Fruit fly (Drosophila melanogaster) whole organism, embryonic: Measurements from ENCODE around the gene CG13634.
A peak's percentile ranks its signal among the peaks of the same experiment; 100 is the strongest.

Experiments used
- Bteb2 ChIP-seq: fragments of 200-800 bp; sonication (Bioruptor generic); optimal IDR thresholded peaks from 2 replicates; lab custom pipeline; 2016; ENCODE audit warnings: missing biosample characterization, missing genetic modification characterization
- CG10565 ChIP-seq: fragments of 200-800 bp; sonication (Bioruptor generic); optimal IDR thresholded peaks from 3 replicates; lab custom pipeline; 2016; ENCODE audit warnings: missing biosample characterization, mild to moderate bottlenecking, missing genetic modification characterization
- CG10654 ChIP-seq: fragments of 200-800 bp; sonication (Bioruptor generic); optimal IDR thresholded peaks from 2 replicates; lab custom pipeline; 2016; ENCODE audit warnings: missing biosample characterization, missing genetic modification characterization
- CG11093 ChIP-seq: fragments of 200-800 bp; sonication (Bioruptor generic); IDR thresholded peaks from 3 replicates; pipeline ENCODE4 v1.3.6; 2022; ENCODE audit warnings: missing biosample characterization, missing genetic modification characterization
- CG11695 ChIP-seq: fragments of 200-800 bp; sonication (Bioruptor generic); IDR thresholded peaks from 3 replicates; pipeline ENCODE4 v1.3.6; 2022; ENCODE audit warnings: missing biosample characterization, missing genetic modification characterization
- CG12155 ChIP-seq: fragments of 200-800 bp; sonication (Bioruptor generic); optimal IDR thresholded peaks from 3 replicates; lab custom pipeline; 2016; ENCODE audit warnings: missing biosample characterization, missing genetic modification characterization
- CG1233 ChIP-seq: fragments of 200-800 bp; sonication (Bioruptor generic); optimal IDR thresholded peaks from 4 replicates; lab custom pipeline; 2018; ENCODE audit warnings: missing biosample characterization, mild to moderate bottlenecking, missing genetic modification characterization
- CG15011 ChIP-seq: fragments of 200-800 bp; sonication (Bioruptor generic); optimal IDR thresholded peaks from 3 replicates; lab custom pipeline; 2018; ENCODE audit warnings: missing biosample characterization, mild to moderate bottlenecking, missing genetic modification characterization
- CG17829 ChIP-seq: fragments of 200-800 bp; optimal IDR thresholded peaks from 2 replicates; lab custom pipeline; 2019; ENCODE audit warnings: missing biosample characterization, mild to moderate bottlenecking, missing genetic modification characterization, moderate library complexity
- CG2116 ChIP-seq: fragments of 200-800 bp; sonication (Bioruptor generic); optimal IDR thresholded peaks from 3 replicates; lab custom pipeline; 2018; ENCODE audit warnings: missing biosample characterization, mild to moderate bottlenecking, missing genetic modification characterization
- CG2199 ChIP-seq: fragments of 200-800 bp; sonication (Bioruptor generic); IDR thresholded peaks from 3 replicates; pipeline ENCODE4 v1.3.6; 2022; ENCODE audit warnings: missing biosample characterization, missing genetic modification characterization
- CG30020 ChIP-seq: fragments of 200-800 bp; optimal IDR thresholded peaks from 2 replicates; lab custom pipeline; 2019; ENCODE audit warnings: missing biosample characterization, mild to moderate bottlenecking, missing genetic modification characterization, moderate library complexity
- CG32767 ChIP-seq: fragments of 200-800 bp; sonication (Bioruptor generic); IDR thresholded peaks from 2 replicates; pipeline ENCODE4 v1.3.6; 2022; ENCODE audit warnings: missing biosample characterization, missing genetic modification characterization
- CG33213 ChIP-seq: fragments of 200-800 bp; sonication (Bioruptor generic); optimal IDR thresholded peaks from 3 replicates; lab custom pipeline; 2016; ENCODE audit warnings: missing biosample characterization, missing genetic modification characterization
- CG42726 ChIP-seq: fragments of 200-800 bp; sonication (Bioruptor generic); IDR thresholded peaks from 2 replicates; pipeline ENCODE4 v1.3.6; 2022; ENCODE audit warnings: missing biosample characterization, missing genetic modification characterization; ENCODE audit not compliant: partially characterized antibody
- CG4707 ChIP-seq: fragments of 200-800 bp; sonication (Bioruptor generic); optimal IDR thresholded peaks from 2 replicates; lab custom pipeline; 2018; ENCODE audit warnings: missing biosample characterization, mild to moderate bottlenecking, missing genetic modification characterization, moderate library complexity
- CG4854 ChIP-seq: fragments of 200-800 bp; sonication (Bioruptor generic); optimal IDR thresholded peaks from 2 replicates; lab custom pipeline; 2016; ENCODE audit warnings: missing biosample characterization, missing genetic modification characterization, inconsistent platforms
- CG6254 ChIP-seq: fragments of 200-800 bp; sonication (Bioruptor generic); optimal IDR thresholded peaks from 3 replicates; lab custom pipeline; 2017; ENCODE audit warnings: mild to moderate bottlenecking, missing biosample characterization, missing genetic modification reagents, missing genetic modification characterization
- CG6683 ChIP-seq: fragments of 200-800 bp; sonication (Bioruptor generic); optimal IDR thresholded peaks from 2 replicates; lab custom pipeline; 2017; ENCODE audit warnings: missing biosample characterization, mild to moderate bottlenecking, missing genetic modification characterization, missing genetic modification reagents
- CG8089 ChIP-seq: fragments of 200-800 bp; sonication (Bioruptor generic); optimal IDR thresholded peaks from 3 replicates; lab custom pipeline; 2016; ENCODE audit warnings: missing biosample characterization, missing genetic modification characterization
- CG8765 ChIP-seq: fragments of 200-800 bp; sonication (Bioruptor generic); IDR thresholded peaks from 2 replicates; pipeline ENCODE4 v1.3.6; 2022; ENCODE audit warnings: missing biosample characterization, missing genetic modification characterization
- CG8924 ChIP-seq: fragments of 200-800 bp; optimal IDR thresholded peaks from 3 replicates; lab custom pipeline; 2019; ENCODE audit warnings: missing biosample characterization, mild to moderate bottlenecking, missing genetic modification characterization, moderate library complexity
- Deaf1 ChIP-seq: fragments of 200-800 bp; optimal IDR thresholded peaks from 3 replicates; lab custom pipeline; 2019; ENCODE audit warnings: missing biosample characterization, mild to moderate bottlenecking, missing genetic modification characterization, moderate library complexity
- Dip3 ChIP-seq: fragments of 200-800 bp; sonication (Bioruptor generic); optimal IDR thresholded peaks from 3 replicates; lab custom pipeline; 2016; ENCODE audit warnings: missing biosample characterization, missing genetic modification characterization
- Dll ChIP-seq: fragments of 200-800 bp; sonication (Bioruptor generic); IDR thresholded peaks from 4 replicates; pipeline ENCODE4 v1.3.6; 2022; ENCODE audit warnings: missing biosample characterization, missing genetic modification characterization; ENCODE audit not compliant: partially characterized antibody
- E2f1 ChIP-seq: fragments of 200-800 bp; sonication (Bioruptor generic); IDR thresholded peaks from 2 replicates; pipeline ENCODE4 v1.3.6; 2022; ENCODE audit warnings: missing biosample characterization, missing genetic modification characterization
- GATAe ChIP-seq: fragments of 200-800 bp; sonication (Bioruptor generic); conservative IDR thresholded peaks from 2 replicates; pipeline ENCODE4 v1.3.6; 2022; ENCODE audit warnings: missing biosample characterization, missing genetic modification characterization
- Hmr ChIP-seq: fragments of 200-800 bp; sonication (Bioruptor generic); optimal IDR thresholded peaks from 3 replicates; lab custom pipeline; 2017; ENCODE audit warnings: mild to moderate bottlenecking, missing biosample characterization, missing genetic modification reagents, missing genetic modification characterization
- Hmx ChIP-seq: fragments of 200-800 bp; sonication (Bioruptor generic); optimal IDR thresholded peaks from 2 replicates; lab custom pipeline; 2016; ENCODE audit warnings: missing biosample characterization, missing genetic modification characterization
- MBD-R2 ChIP-seq: fragments of 200-800 bp; sonication (Bioruptor generic); IDR thresholded peaks from 2 replicates; pipeline ENCODE4 v1.3.6; 2022; ENCODE audit warnings: missing biosample characterization, missing genetic modification characterization
- Neu2 ChIP-seq: fragments of 200-800 bp; sonication (Bioruptor generic); optimal IDR thresholded peaks from 3 replicates; lab custom pipeline; 2016; ENCODE audit warnings: missing biosample characterization, missing genetic modification characterization, borderline replicate concordance
- Vsx1 ChIP-seq: fragments of 200-800 bp; sonication (Bioruptor generic); optimal IDR thresholded peaks from 2 replicates; lab custom pipeline; 2017; ENCODE audit warnings: missing biosample characterization, mild to moderate bottlenecking, missing genetic modification characterization, missing genetic modification reagents
- ash1 ChIP-seq: fragments of 200-800 bp; sonication (Bioruptor generic); optimal IDR thresholded peaks from 2 replicates; lab custom pipeline; 2018; ENCODE audit warnings: missing biosample characterization, mild to moderate bottlenecking, missing genetic modification characterization
- bab2 ChIP-seq: fragments of 200-800 bp; sonication (Bioruptor generic); optimal IDR thresholded peaks from 2 replicates; lab custom pipeline; 2016; ENCODE audit warnings: missing biosample characterization, missing genetic modification characterization
- bcd ChIP-seq: fragments of 200-800 bp; sonication (Bioruptor generic); optimal IDR thresholded peaks from 2 replicates; lab custom pipeline; 2017; ENCODE audit warnings: missing biosample characterization, mild to moderate bottlenecking, missing genetic modification characterization
- cas ChIP-seq: fragments of 200-800 bp; sonication (Bioruptor generic); IDR thresholded peaks from 2 replicates; pipeline ENCODE4 v1.3.6; 2022; ENCODE audit warnings: missing biosample characterization, missing genetic modification characterization
- caup ChIP-seq: fragments of 200-800 bp; sonication (Bioruptor generic); optimal IDR thresholded peaks from 3 replicates; lab custom pipeline; 2017; ENCODE audit warnings: missing biosample characterization, mild to moderate bottlenecking, missing genetic modification characterization, moderate library complexity; ENCODE audit not compliant: severe bottlenecking
- insv ChIP-seq, 2 experiments: fragments of 200-800 bp; sonication (Bioruptor generic); optimal IDR thresholded peaks; 3 replicates each; lab custom pipeline; 2016 to 2018; ENCODE audit warnings: missing biosample characterization in 2 of 2, missing genetic modification characterization in 2 of 2
- jing ChIP-seq: fragments of 200-800 bp; sonication (Bioruptor generic); optimal IDR thresholded peaks from 2 replicates; lab custom pipeline; 2018; ENCODE audit warnings: missing biosample characterization, mild to moderate bottlenecking, missing genetic modification characterization
- jumu ChIP-seq: fragments of 200-800 bp; sonication (Bioruptor generic); optimal IDR thresholded peaks from 3 replicates; lab custom pipeline; 2016; ENCODE audit warnings: missing biosample characterization, missing genetic modification characterization
- knrl ChIP-seq: fragments of 200-800 bp; sonication (Bioruptor generic); IDR thresholded peaks from 3 replicates; pipeline ENCODE4 v1.3.6; 2022; ENCODE audit warnings: missing biosample characterization, missing genetic modification characterization; ENCODE audit not compliant: partially characterized antibody
- otp ChIP-seq: fragments of 200-800 bp; sonication (Bioruptor generic); IDR thresholded peaks from 3 replicates; pipeline ENCODE4, ENCODE4 v1.3.6; 2022; ENCODE audit warnings: missing biosample characterization, missing genetic modification characterization
- pan ChIP-seq, 4 experiments: fragments of >200 bp in 3 of 4; fragments of 200-800 bp in 1 of 4; sonication (Bioruptor generic) in 1 of 4; optimal IDR thresholded peaks in 3 of 4; IDR thresholded peaks in 1 of 4; 2 replicates each; pipeline versions ENCODE4 v1.3.6 to Lab custom; 2017 to 2022; ENCODE audit warnings: missing biosample characterization in 2 of 4, missing genetic modification characterization in 2 of 4, mixed read lengths in 1 of 4
- pum ChIP-seq: fragments of 200-800 bp; sonication (Bioruptor generic); optimal IDR thresholded peaks from 2 replicates; lab custom pipeline; 2016; ENCODE audit warnings: missing biosample characterization, missing genetic modification characterization
- ro ChIP-seq: fragments of 200-800 bp; sonication (Bioruptor generic); IDR thresholded peaks from 2 replicates; pipeline ENCODE4 v1.3.6; 2022; ENCODE audit warnings: missing biosample characterization, missing genetic modification characterization
- sens ChIP-seq: fragments of 200-800 bp; sonication (Bioruptor generic); peaks from one replicate; lab custom pipeline; 2016; ENCODE audit warnings: missing biosample characterization, missing genetic modification characterization
- sisA ChIP-seq: fragments of 200-800 bp; sonication (Bioruptor generic); IDR thresholded peaks from 2 replicates; pipeline ENCODE4 v1.3.6; 2022; ENCODE audit warnings: missing biosample characterization, missing genetic modification characterization
- slou ChIP-seq: fragments of 200-800 bp; sonication (Bioruptor generic); optimal IDR thresholded peaks from 3 replicates; lab custom pipeline; 2016; ENCODE audit warnings: missing biosample characterization, missing genetic modification characterization
- wek ChIP-seq: fragments of 200-800 bp; sonication (Bioruptor generic); optimal IDR thresholded peaks from 3 replicates; lab custom pipeline; 2018; ENCODE audit warnings: missing biosample characterization, mild to moderate bottlenecking, missing genetic modification characterization, moderate library complexity

The CG13634 gene

dm6 chr3R:24787042-24787565 lies 2.8 kb downstream of the CG13634 start, which contains the start of gene CG5805:
TSS of gene CG5805 (minus strand) at chr3R:24787421.
- TF ChIP-seq CG11093 = peak; percentile 14; the same call in 1 of the 3 replicates
- TF ChIP-seq CG4854 (GFP tag; lab: Kevin White, UChicago) = peak; percentile 83
- TF ChIP-seq wek (GFP tag; lab: Kevin White, UChicago) = peak; percentile 58
- TF ChIP-seq insv (GFP tag; optimal IDR thresholded peaks at IDR 0.05; lab: Kevin White, UChicago) = peak; percentile 82 to 96
- TF ChIP-seq knrl (GFP tag; lab: Robert Waterston, UW) = no peak; the same call in 2 of the 3 replicates
- no peak for TF ChIP-seq sisA
- peak; percentile 58 for TF ChIP-seq slou (GFP tag; lab: Kevin White, UChicago)
- peak; percentile 57 for TF ChIP-seq Deaf1
- peak; percentile 90 for TF ChIP-seq CG2116 (GFP tag; lab: Kevin White, UChicago)
- TF ChIP-seq Vsx1 = peak; percentile 77
- TF ChIP-seq CG10654 (GFP tag; lab: Kevin White, UChicago) = peak; percentile 76
- peak; percentile 63 for TF ChIP-seq jing (GFP tag; lab: Kevin White, UChicago)
- peak; percentile 82 for TF ChIP-seq Bteb2 (GFP tag; lab: Kevin White, UChicago)
- TF ChIP-seq CG8089 (GFP tag; lab: Kevin White, UChicago) = peak; percentile 65
- peak; percentile 69 for TF ChIP-seq Dip3 (GFP tag; lab: Kevin White, UChicago)
- peak; percentile 63 for TF ChIP-seq CG12155 (GFP tag; lab: Kevin White, UChicago)
- no peak for TF ChIP-seq CG10565 (GFP tag; lab: Kevin White, UChicago)
- no peak for TF ChIP-seq Dll
- TF ChIP-seq CG8924 (tag; lab: Kevin White, UChicago) = peak; percentile 47
- TF ChIP-seq cas (GFP tag; lab: Robert Waterston, UW) = peak; percentile 56; the same call in 1 of the 2 replicates
- peak; percentile 70 for TF ChIP-seq CG4707 (GFP tag; lab: Kevin White, UChicago)
- TF ChIP-seq ro (GFP tag; lab: Robert Waterston, UW) = peak; percentile 18; the same call in 1 of the 2 replicates
- TF ChIP-seq CG6683 (GFP tag; lab: Kevin White, UChicago) = peak; percentile 76
- TF ChIP-seq CG32767 (GFP tag; lab: Robert Waterston, UW) = no peak
- TF ChIP-seq otp (GFP tag; lab: Robert Waterston, UW) = peak; percentile 80
- no peak for TF ChIP-seq Hmx (GFP tag; lab: Kevin White, UChicago)
- TF ChIP-seq ash1 (GFP tag; lab: Kevin White, UChicago) = peak; percentile 82
- peak; percentile 94 for TF ChIP-seq Hmr (GFP tag; lab: Kevin White, UChicago)
- TF ChIP-seq CG2199 (GFP tag; lab: Robert Waterston, UW) = peak; percentile 47; the same call in 2 of the 3 replicates
- TF ChIP-seq CG11695 (GFP tag; lab: Robert Waterston, UW) = peak; percentile 53; the same call in 1 of the 3 replicates
- peak; percentile 46 for TF ChIP-seq bab2 (GFP tag; lab: Kevin White, UChicago)
- TF ChIP-seq pum (GFP tag; lab: Kevin White, UChicago) = peak; percentile 3
- TF ChIP-seq jumu (GFP tag; lab: Kevin White, UChicago) = peak; percentile 17
- peak; percentile 60 for TF ChIP-seq GATAe (GFP tag; lab: Robert Waterston, UW)
- no peak for TF ChIP-seq CG8765
- TF ChIP-seq caup = peak; percentile 95
- peak; percentile 90 for TF ChIP-seq CG33213
- TF ChIP-seq CG17829 = peak; percentile 65
- TF ChIP-seq E2f1 = peak; percentile 62
- peak; percentile 75 for TF ChIP-seq MBD-R2
- peak; percentile 95 for TF ChIP-seq bcd (GFP tag; lab: Kevin White, UChicago)
- peak; percentile 90 for TF ChIP-seq CG1233 (GFP tag; lab: Kevin White, UChicago)
- TF ChIP-seq pan (optimal IDR thresholded peaks at IDR 0.05; lab: Kevin White, UChicago) = no peak
- peak in 1 of 2 experiments; percentile 86 for TF ChIP-seq pan (GFP tag; optimal IDR thresholded peaks at IDR 0.05 in 1 of 2, IDR thresholded peaks at IDR 0.05 in 1 of 2)
- TF ChIP-seq CG6254 = peak; percentile 81
- peak; percentile 96 for TF ChIP-seq sens
- peak; percentile 79 for TF ChIP-seq CG15011
- no peak for TF ChIP-seq CG42726 (GFP tag; lab: Robert Waterston, UW)
- no peak for TF ChIP-seq Neu2 (GFP tag; lab: Kevin White, UChicago)
- no peak for TF ChIP-seq CG30020 (tag; lab: Kevin White, UChicago)
